Worm (Caenorhabditis elegans) whole organism, L3 larva: ENCODE measurements around the gene nhr-262.
"Not testable (repeated sequence)": the region's sequence is repeated elsewhere in the genome, so short reads cannot be mapped to it uniquely, and the experiment has no call there.

Experiments
- ama-1 ChIP-seq: fragments of 150-350 bp; optimal IDR thresholded peaks from 2 replicates; lab custom pipeline; 2018
- ceh-9 ChIP-seq: sonication (generic microtip); optimal IDR thresholded peaks from 2 replicates; lab custom pipeline; 2018; ENCODE audit warnings: missing biosample characterization, missing genetic modification characterization
- elt-2 ChIP-seq: sonication (generic microtip); optimal IDR thresholded peaks from 2 replicates; lab custom pipeline; 2016; ENCODE audit warnings: missing genetic modification reagents, mild to moderate bottlenecking, missing genetic modification characterization, missing compliant biosample characterization
- fkh-10 ChIP-seq: sonication (generic microtip); optimal IDR thresholded peaks from 2 replicates; lab custom pipeline; 2017; ENCODE audit warnings: missing biosample characterization, missing genetic modification reagents, missing genetic modification characterization
- mdl-1 ChIP-seq: fragments of 150-350 bp; optimal IDR thresholded peaks from 2 replicates; lab custom pipeline; 2014; ENCODE audit warnings: missing biosample characterization, missing genetic modification characterization
- nhr-11 ChIP-seq: fragments of 150-350 bp; optimal IDR thresholded peaks from 2 replicates; lab custom pipeline; 2014; ENCODE audit warnings: missing biosample characterization, missing genetic modification characterization
- pqm-1 ChIP-seq: fragments of 150-350 bp; optimal IDR thresholded peaks from 2 replicates; lab custom pipeline; 2017; ENCODE audit warnings: missing biosample characterization, missing genetic modification characterization, inconsistent platforms
- unc-62 ChIP-seq: fragments of 150-350 bp; sonication (generic microtip); optimal IDR thresholded peaks from 4 replicates; lab custom pipeline; 2014; ENCODE audit warnings: missing biosample characterization, missing genetic modification reagents, missing genetic modification characterization

ce11 chrV:16949609-16950008 lies 44.9 kb downstream of the nhr-262 start, which contains the start of gene fbxa-111:
- TF ChIP-seq mdl-1 (tag; lab: Kevin White, UChicago); pqm-1 (tag; lab: Kevin White, UChicago); ama-1 (lab: Kevin White, UChicago); fkh-10 (GFP tag; lab: Kevin White, UChicago); unc-62 (GFP tag; lab: Kevin White, UChicago); elt-2; ceh-9 (tag; lab: Kevin White, UChicago); nhr-11 (tag; lab: Kevin White, UChicago): not testable (repeated sequence)
